Worm (Caenorhabditis elegans) whole organism, L3 larva: ENCODE measurements around the gene zyx-1.
A peak's percentile ranks its signal among the peaks of the same experiment; 100 is the strongest.

Experiments used
- R02D3.7 ChIP-seq: fragments of 150-350 bp; optimal IDR thresholded peaks from 2 replicates; lab custom pipeline; 2014; ENCODE audit warnings: missing biosample characterization, missing genetic modification characterization
- ZK546.5 ChIP-seq: sonication (generic microtip); optimal IDR thresholded peaks from 2 replicates; lab custom pipeline; 2017; ENCODE audit warnings: missing biosample characterization, missing genetic modification characterization
- aly-2 ChIP-seq: fragments of 150-350 bp; optimal IDR thresholded peaks from 2 replicates; lab custom pipeline; 2014; ENCODE audit warnings: missing biosample characterization, missing genetic modification characterization
- ama-1 ChIP-seq: fragments of 150-350 bp; optimal IDR thresholded peaks from 2 replicates; lab custom pipeline; 2018
- ceh-16 ChIP-seq: sonication (generic microtip); optimal IDR thresholded peaks from 2 replicates; lab custom pipeline; 2017; ENCODE audit warnings: missing biosample characterization, missing genetic modification characterization
- ceh-28 ChIP-seq: fragments of 150-350 bp; optimal IDR thresholded peaks from 2 replicates; lab custom pipeline; 2014; ENCODE audit warnings: missing biosample characterization, missing genetic modification reagents, missing genetic modification characterization
- ceh-82 ChIP-seq: fragments of 150-350 bp; optimal IDR thresholded peaks from 2 replicates; lab custom pipeline; 2014; ENCODE audit warnings: missing biosample characterization, missing genetic modification characterization
- daf-12 ChIP-seq: fragments of 150-350 bp; optimal IDR thresholded peaks from 2 replicates; lab custom pipeline; 2014; ENCODE audit warnings: missing biosample characterization, missing genetic modification reagents, missing genetic modification characterization
- egl-27 ChIP-seq: sonication (generic microtip); optimal IDR thresholded peaks from 4 replicates; lab custom pipeline; 2017; ENCODE audit warnings: missing biosample characterization, missing genetic modification reagents, missing genetic modification characterization
- egl-5 ChIP-seq: fragments of 150-350 bp; optimal IDR thresholded peaks from 2 replicates; lab custom pipeline; 2017; ENCODE audit warnings: missing biosample characterization, missing genetic modification reagents, missing genetic modification characterization, inconsistent platforms
- elt-2 ChIP-seq: sonication (generic microtip); optimal IDR thresholded peaks from 2 replicates; lab custom pipeline; 2016; ENCODE audit warnings: missing genetic modification reagents, mild to moderate bottlenecking, missing genetic modification characterization, missing compliant biosample characterization
- fkh-10 ChIP-seq: sonication (generic microtip); optimal IDR thresholded peaks from 2 replicates; lab custom pipeline; 2017; ENCODE audit warnings: missing biosample characterization, missing genetic modification reagents, missing genetic modification characterization
- fkh-2 ChIP-seq: fragments of 150-350 bp; optimal IDR thresholded peaks from 2 replicates; lab custom pipeline; 2014; ENCODE audit warnings: missing biosample characterization, missing genetic modification reagents, missing genetic modification characterization
- hmg-11 ChIP-seq: sonication (generic microtip); optimal IDR thresholded peaks from 2 replicates; lab custom pipeline; 2016; ENCODE audit warnings: missing genetic modification characterization, missing compliant biosample characterization
- jun-1 ChIP-seq: fragments of 150-350 bp; optimal IDR thresholded peaks from 2 replicates; lab custom pipeline; 2014; ENCODE audit warnings: missing biosample characterization, missing genetic modification reagents, missing genetic modification characterization
- lin-15B ChIP-seq: fragments of 150-350 bp; optimal IDR thresholded peaks from 2 replicates; lab custom pipeline; 2014; ENCODE audit warnings: missing biosample characterization, missing genetic modification characterization
- lin-39 ChIP-seq: fragments of 150-350 bp; optimal IDR thresholded peaks from 2 replicates; lab custom pipeline; 2018; ENCODE audit warnings: missing biosample characterization, missing genetic modification reagents, missing genetic modification characterization
- lsy-12 ChIP-seq: sonication (generic microtip); optimal IDR thresholded peaks from 2 replicates; lab custom pipeline; 2016; ENCODE audit warnings: mild to moderate bottlenecking, missing genetic modification characterization, missing compliant biosample characterization
- mdl-1 ChIP-seq: fragments of 150-350 bp; optimal IDR thresholded peaks from 2 replicates; lab custom pipeline; 2014; ENCODE audit warnings: missing biosample characterization, missing genetic modification characterization
- nfya-1 ChIP-seq: sonication (generic microtip); optimal IDR thresholded peaks from 2 replicates; lab custom pipeline; 2017; ENCODE audit warnings: missing genetic modification characterization, mild to moderate bottlenecking, missing compliant biosample characterization, antibody characterized with exemption, moderate library complexity; ENCODE audit not compliant: insufficient read depth
- nhr-23 ChIP-seq: fragments of 150-350 bp; optimal IDR thresholded peaks from 2 replicates; lab custom pipeline; 2014; ENCODE audit warnings: missing biosample characterization, missing genetic modification reagents, missing genetic modification characterization
- nhr-237 ChIP-seq: fragments of 150-350 bp; optimal IDR thresholded peaks from 2 replicates; lab custom pipeline; 2014; ENCODE audit warnings: missing biosample characterization, missing genetic modification characterization
- nhr-25 ChIP-seq: sonication (generic microtip); optimal IDR thresholded peaks from 2 replicates; lab custom pipeline; 2017; ENCODE audit warnings: missing biosample characterization, missing genetic modification characterization
- nhr-43 ChIP-seq: sonication (generic microtip); optimal IDR thresholded peaks from 2 replicates; lab custom pipeline; 2016; ENCODE audit warnings: mild to moderate bottlenecking, missing genetic modification characterization, missing compliant biosample characterization; ENCODE audit not compliant: poor library complexity, severe bottlenecking
- nhr-67 ChIP-seq: fragments of 150-350 bp; optimal IDR thresholded peaks from 2 replicates; lab custom pipeline; 2014; ENCODE audit warnings: missing biosample characterization, missing genetic modification characterization
- nhr-76 ChIP-seq: fragments of 150-350 bp; sonication (generic microtip); optimal IDR thresholded peaks from 5 replicates; lab custom pipeline; 2014; ENCODE audit warnings: missing biosample characterization, missing genetic modification characterization
- nhr-77 ChIP-seq: fragments of 150-350 bp; optimal IDR thresholded peaks from 2 replicates; lab custom pipeline; 2014; ENCODE audit warnings: missing biosample characterization, missing genetic modification characterization
- pha-4 ChIP-seq: fragments of 150-350 bp; optimal IDR thresholded peaks from 2 replicates; lab custom pipeline; 2014; ENCODE audit warnings: missing biosample characterization, missing genetic modification reagents, missing genetic modification characterization
- pqm-1 ChIP-seq: fragments of 150-350 bp; optimal IDR thresholded peaks from 2 replicates; lab custom pipeline; 2017; ENCODE audit warnings: missing biosample characterization, missing genetic modification characterization, inconsistent platforms
- sea-2 ChIP-seq: fragments of 150-350 bp; sonication (generic microtip); optimal IDR thresholded peaks from 4 replicates; lab custom pipeline; 2014; ENCODE audit warnings: missing biosample characterization, missing genetic modification reagents, missing genetic modification characterization
- skn-1 ChIP-seq: fragments of 150-350 bp; optimal IDR thresholded peaks from 2 replicates; lab custom pipeline; 2014; ENCODE audit warnings: missing biosample characterization, missing genetic modification characterization
- snpc-4 ChIP-seq: fragments of 150-350 bp; optimal IDR thresholded peaks from 2 replicates; lab custom pipeline; 2014; ENCODE audit warnings: missing biosample characterization, missing genetic modification characterization
- tbx-2 ChIP-seq: sonication (generic microtip); optimal IDR thresholded peaks from 2 replicates; lab custom pipeline; 2016; ENCODE audit warnings: mild to moderate bottlenecking, missing genetic modification characterization, missing compliant biosample characterization
- unc-39 ChIP-seq: sonication (generic microtip); optimal IDR thresholded peaks from 4 replicates; lab custom pipeline; 2017; ENCODE audit warnings: missing biosample characterization, missing genetic modification characterization
- unc-62 ChIP-seq: fragments of 150-350 bp; sonication (generic microtip); optimal IDR thresholded peaks from 4 replicates; lab custom pipeline; 2014; ENCODE audit warnings: missing biosample characterization, missing genetic modification reagents, missing genetic modification characterization
- zag-1 ChIP-seq: fragments of 150-350 bp; optimal IDR thresholded peaks from 2 replicates; lab custom pipeline; 2014; ENCODE audit warnings: missing biosample characterization, missing genetic modification characterization
- ztf-4 ChIP-seq: fragments of 150-350 bp; optimal IDR thresholded peaks from 2 replicates; lab custom pipeline; 2014; ENCODE audit warnings: missing biosample characterization, missing genetic modification characterization

Gene zyx-1

DNA sequence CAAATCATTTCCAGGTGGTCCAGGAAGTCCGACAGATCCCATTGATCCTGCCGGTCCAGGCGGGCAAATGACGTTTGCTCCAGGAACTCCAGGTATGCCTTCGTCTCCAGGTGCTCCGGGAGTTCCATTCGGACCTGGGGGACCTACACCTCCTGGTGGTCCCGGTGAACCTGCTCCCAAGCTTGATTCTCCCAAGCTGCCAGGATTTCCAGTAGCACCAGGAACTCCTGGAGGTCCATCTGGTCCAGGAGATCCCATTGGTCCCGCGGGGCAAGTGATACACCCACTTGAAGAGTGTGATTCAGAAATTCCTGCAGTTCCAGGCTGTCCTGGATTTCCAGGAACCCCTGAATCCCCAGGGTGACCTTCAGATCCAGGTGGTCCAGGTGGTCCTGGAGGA, 39.6 kb downstream of the zyx-1 start:
- TF ChIP-seq ztf-4 (tag; lab: Kevin White, UChicago) (no peak), jun-1 (tag; lab: Kevin White, UChicago) (no peak), mdl-1 (tag; lab: Kevin White, UChicago) (no peak), unc-62 (GFP tag; lab: Kevin White, UChicago) (no peak), snpc-4 (no peak), lsy-12 (tag; lab: Kevin White, UChicago) (no peak), elt-2 (no peak), fkh-2 (tag; lab: Kevin White, UChicago) (no peak)

- TF ChIP-seq unc-62 (GFP tag; lab: Kevin White, UChicago) (no peak), ceh-82 (no peak), ama-1 (no peak), nhr-77 (tag; lab: Kevin White, UChicago) (no peak), aly-2 (tag; lab: Kevin White, UChicago) (no peak), ceh-16 (no peak), skn-1 (tag; lab: Kevin White, UChicago) (no peak), nhr-237 (tag; lab: Kevin White, UChicago) (no peak), nhr-43 (tag; lab: Kevin White, UChicago) (no peak), fkh-10 (GFP tag; lab: Kevin White, UChicago) (no peak), pqm-1 (tag; lab: Kevin White, UChicago) (no peak), snpc-4 (no peak), nhr-23 (tag; lab: Kevin White, UChicago) (no peak), mdl-1 (tag; lab: Kevin White, UChicago) (no peak), nhr-25 (tag; lab: Kevin White, UChicago) (no peak), ceh-28 (tag; lab: Kevin White, UChicago) (no peak), fkh-2 (tag; lab: Kevin White, UChicago) (no peak)
Observed at ce11 chrII:13098175-13098574, 41.5 kb downstream of the zyx-1 start, which contains the start of gene col-86. col-86 (minus strand) TSS chrII:13098275.

DNA sequence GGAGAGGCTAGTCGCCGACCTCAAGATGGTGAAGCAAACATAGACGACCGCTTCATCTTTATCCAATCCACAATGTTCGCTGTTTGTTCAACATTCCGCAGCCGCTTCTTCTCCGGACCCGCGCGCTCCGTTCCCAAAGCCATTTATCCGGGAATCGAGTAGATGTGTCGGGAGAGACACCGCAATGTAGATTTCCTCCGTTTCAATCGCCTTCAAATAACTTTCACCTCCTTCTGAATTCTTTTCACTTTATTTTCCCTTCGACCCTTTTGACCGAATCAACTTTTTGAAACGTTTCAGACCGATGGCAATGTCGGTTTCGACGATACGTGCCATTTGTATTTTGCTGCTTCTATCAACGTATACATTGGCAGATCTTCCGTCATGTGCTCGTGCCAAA, 51.0 kb downstream of the zyx-1 start, which contains the start of gene pqn-32:
Gene pqn-32 (plus strand): TSS at position 301 of the 400 bp plus-strand sequence.
- no peak for TF ChIP-seq pha-4
- TF ChIP-seq nhr-76 (tag; lab: Kevin White, UChicago): no peak
- no peak for TF ChIP-seq aly-2 (tag; lab: Kevin White, UChicago)
- TF ChIP-seq tbx-2 (tag; lab: Kevin White, UChicago): no peak
- no peak for TF ChIP-seq skn-1 (tag; lab: Kevin White, UChicago)

- no peak for TF ChIP-seq unc-39 (tag; lab: Kevin White, UChicago)
- no peak for TF ChIP-seq ZK546.5
- no peak for TF ChIP-seq tbx-2 (tag; lab: Kevin White, UChicago)
- no peak for TF ChIP-seq daf-12 (tag; lab: Kevin White, UChicago)
- TF ChIP-seq nhr-67 (tag; lab: Kevin White, UChicago): no peak
- no peak for TF ChIP-seq zag-1 (tag; lab: Kevin White, UChicago)
- no peak for TF ChIP-seq R02D3.7 (tag; lab: Kevin White, UChicago)
- TF ChIP-seq sea-2 (GFP tag; lab: Kevin White, UChicago): no peak
- TF ChIP-seq lin-39 (tag; lab: Kevin White, UChicago): no peak
Observed at ce11 chrII:13116710-13117109, 60.0 kb downstream of the zyx-1 start, which contains the start of gene rict-1. rict-1 (minus strand) TSS chrII:13116810.

DNA sequence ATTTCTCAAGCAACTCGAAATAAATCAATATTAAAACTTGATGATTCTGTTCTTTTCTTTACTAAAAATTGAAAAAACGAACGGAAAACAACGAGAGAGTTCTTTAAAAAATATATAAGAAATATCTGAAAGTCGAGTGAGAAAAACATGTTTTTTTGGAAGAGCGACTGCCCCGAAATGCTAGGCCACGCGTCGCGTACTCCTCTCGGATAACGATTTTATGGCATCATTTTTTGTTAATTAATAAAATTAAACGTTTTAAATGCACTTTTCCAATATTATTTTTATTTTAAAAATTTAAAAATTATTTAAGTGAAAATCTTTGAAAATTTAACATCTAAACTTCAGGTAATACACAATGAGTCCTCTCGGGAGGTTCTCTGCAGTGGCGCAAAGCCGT, 60.4 kb downstream of the zyx-1 start, which contains the start of gene gfm-1:
Gene gfm-1 (plus strand): TSS at position 349 of the 400 bp plus-strand sequence.
- TF ChIP-seq egl-27 (no peak), egl-5 (tag; lab: Kevin White, UChicago) (peak; percentile 33), nfya-1 (tag; lab: Kevin White, UChicago) (peak; percentile 55), nhr-23 (tag; lab: Kevin White, UChicago) (peak; percentile 69), elt-2 (peak; percentile 13), tbx-2 (tag; lab: Kevin White, UChicago) (peak; percentile 25), nhr-43 (tag; lab: Kevin White, UChicago) (peak; percentile 89), hmg-11 (tag; lab: Kevin White, UChicago) (peak; percentile 52), unc-39 (tag; lab: Kevin White, UChicago) (no peak), snpc-4 (peak; percentile 77), daf-12 (tag; lab: Kevin White, UChicago) (no peak), lin-15B (peak; percentile 84)
- TF ChIP-seq, all 47 proteins: peak for 9
